Worm (Caenorhabditis elegans): ENCODE measurements around the gene F18E3.11.

ce11 chrV:7420162-7420561 lies 6.9 kb downstream of the F18E3.11 start, which contains the start of gene srxa-4:
- TF ChIP-seq ztf-11 (tag; optimal IDR thresholded peaks at IDR 0.05) (no peak), spr-1 (tag; optimal IDR thresholded peaks at IDR 0.05) (no peak), zfp-2 (tag; optimal IDR thresholded peaks at IDR 0.05) (no peak), hlh-30 (tag; optimal IDR thresholded peaks at IDR 0.05; ENCODE audit: insufficient read depth) (no peak), ama-1 (optimal IDR thresholded peaks at IDR 0.05) (no peak), snpc-4 (tag; optimal IDR thresholded peaks at IDR 0.05) (no peak), daf-19 (GFP tag; conservative IDR thresholded peaks at IDR 0.05) (no peak), nhr-28 (tag; optimal IDR thresholded peaks at IDR 0.05) (no peak), ZK546.5 (tag; optimal IDR thresholded peaks at IDR 0.05) (no peak), unc-62 (GFP tag; optimal IDR thresholded peaks at IDR 0.05 in 1 of 2) (no peak), unc-62 (tag; optimal IDR thresholded peaks at IDR 0.05) (no peak), aly-2 (tag; optimal IDR thresholded peaks at IDR 0.05) (no peak), unc-130 (GFP tag; optimal IDR thresholded peaks at IDR 0.05) (no peak), lin-29 (GFP tag; IDR thresholded peaks at IDR 0.05) (no peak)
